Worm (Caenorhabditis elegans): ENCODE data around the gene C34B4.3.

The C34B4.3 gene

DNA sequence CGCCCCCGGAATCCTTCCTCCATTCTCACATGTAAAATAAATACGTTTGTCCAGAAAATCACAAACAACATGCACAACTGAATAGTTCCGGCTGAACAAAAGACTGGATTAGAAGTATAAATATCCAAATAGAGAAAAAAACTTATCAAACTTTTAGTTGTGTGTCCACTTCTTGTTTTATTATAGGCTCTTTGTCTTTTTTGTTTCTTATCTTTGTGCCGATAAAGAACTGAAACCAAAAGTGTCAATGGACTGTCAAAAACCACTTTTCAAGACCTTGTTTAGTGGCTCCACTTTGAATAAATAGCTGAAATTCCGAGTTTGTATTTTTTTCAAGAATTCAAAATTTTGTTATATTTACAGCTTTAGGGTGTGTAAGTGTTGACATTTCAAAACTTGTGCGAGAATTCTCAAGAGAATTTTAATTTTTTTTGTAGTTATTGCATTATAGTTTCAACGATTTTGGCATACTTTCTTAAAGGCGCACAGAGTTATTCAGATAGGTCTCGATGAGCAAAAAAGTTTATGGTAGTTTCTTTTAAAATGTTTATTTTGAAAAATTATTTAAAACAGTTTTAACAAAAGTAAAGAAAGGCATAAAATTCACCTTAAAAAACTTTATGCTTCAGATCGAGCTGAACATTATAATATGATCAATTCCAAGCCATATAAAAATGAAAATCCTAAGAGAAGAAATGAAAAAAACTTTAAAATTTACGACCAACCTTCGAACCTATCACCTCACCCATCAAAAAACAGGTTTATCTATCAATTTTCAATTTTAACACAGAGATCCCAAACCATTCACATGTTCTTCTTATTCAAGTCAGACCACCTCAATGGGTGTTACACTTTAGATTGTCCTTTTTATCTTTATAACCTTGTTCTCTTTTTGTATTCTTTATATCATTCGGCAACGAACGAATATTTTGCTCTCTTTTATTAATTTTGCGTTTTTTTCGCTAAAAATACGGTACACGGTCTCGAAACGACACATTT, 24.5 kb downstream of the C34B4.3 start:
- no peak for TF ChIP-seq him-1 (tag; optimal IDR thresholded peaks at IDR 0.05)
- TF ChIP-seq dao-5 (tag; optimal IDR thresholded peaks at IDR 0.05): no peak
- no peak for TF ChIP-seq W03F9.2 (tag; optimal IDR thresholded peaks at IDR 0.05)

DNA sequence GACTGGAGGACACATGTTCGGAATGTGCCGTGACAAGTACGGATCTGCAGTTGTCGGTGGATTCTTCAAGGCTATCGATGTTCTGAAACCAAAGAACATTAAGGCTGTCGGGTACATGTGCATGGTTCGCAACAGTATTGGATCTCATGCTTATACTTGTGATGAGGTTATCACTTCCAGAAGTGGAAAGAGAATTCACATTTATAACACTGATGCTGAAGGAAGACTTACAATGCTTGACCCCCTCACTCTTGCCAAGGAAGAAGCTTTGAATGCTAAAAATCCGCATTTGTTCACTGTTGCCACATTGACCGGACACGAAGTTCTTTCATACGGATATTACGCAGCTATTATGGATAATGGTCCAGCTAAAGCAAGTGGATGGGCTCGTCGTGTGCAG, 25.9 kb downstream of the C34B4.3 start:
- TF ChIP-seq dao-5 (tag; optimal IDR thresholded peaks at IDR 0.05) (no peak), him-1 (tag; optimal IDR thresholded peaks at IDR 0.05) (no peak), W03F9.2 (tag; optimal IDR thresholded peaks at IDR 0.05) (no peak)

DNA sequence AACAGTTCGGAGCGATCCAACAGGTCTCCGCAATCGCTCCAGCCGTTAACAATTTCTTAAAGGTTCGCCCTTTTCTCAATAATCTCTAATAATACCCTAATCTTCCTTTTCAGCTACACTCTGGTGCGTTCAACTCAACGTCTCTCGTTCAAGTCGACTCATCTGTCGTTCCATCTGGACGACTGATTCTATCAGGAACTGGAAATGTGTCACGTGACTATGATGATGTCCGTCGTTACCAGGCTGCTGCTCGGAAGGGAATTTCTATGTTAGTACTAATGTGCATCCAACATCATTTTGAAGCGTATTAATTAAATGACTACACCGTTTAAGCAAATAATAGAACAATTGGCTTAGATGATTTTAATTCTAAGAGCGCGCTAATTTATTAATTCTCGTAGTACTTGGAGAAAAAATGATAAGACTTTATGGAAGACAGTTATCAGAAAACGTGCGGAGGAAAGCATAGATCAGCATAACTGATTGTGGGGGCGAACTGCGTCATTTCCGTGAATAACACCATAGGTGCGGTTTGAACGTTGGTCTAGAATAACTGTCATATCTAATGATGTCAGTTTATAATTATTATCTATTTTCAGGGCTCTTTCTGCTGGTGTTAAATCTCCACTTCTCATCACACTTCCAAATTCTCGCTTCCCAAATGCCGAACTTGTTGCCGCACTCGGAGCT, 27.0 kb downstream of the C34B4.3 start:
- TF ChIP-seq W03F9.2 (tag; optimal IDR thresholded peaks at IDR 0.05) (no peak), him-1 (tag; optimal IDR thresholded peaks at IDR 0.05) (no peak), dao-5 (tag; optimal IDR thresholded peaks at IDR 0.05) (no peak)

DNA sequence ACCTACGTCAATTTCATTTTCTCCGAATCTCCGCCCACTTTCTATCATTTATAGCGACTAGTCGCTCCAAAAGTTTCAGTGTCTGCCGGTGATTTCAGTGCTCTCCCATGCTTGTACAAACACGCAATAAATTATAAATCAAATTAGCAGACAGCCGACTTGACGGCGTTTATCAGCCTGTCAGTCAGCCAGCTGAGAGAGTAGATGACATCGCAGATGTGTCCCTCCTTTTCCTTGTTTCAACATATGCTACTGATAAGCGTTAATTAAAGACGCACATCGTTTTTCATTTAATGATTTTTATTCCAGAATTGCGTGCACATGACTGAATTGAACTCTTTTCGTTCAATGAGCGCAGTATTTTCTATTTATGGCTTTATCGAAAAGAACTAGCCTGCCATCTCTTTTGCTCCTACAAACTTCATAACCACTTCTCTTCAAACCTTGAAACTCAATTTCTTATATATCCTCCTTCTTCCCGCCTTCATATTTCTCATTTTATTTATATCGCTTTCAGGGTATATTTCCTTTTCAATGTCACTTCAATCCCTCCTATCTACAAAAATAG, 27.7 kb downstream of the C34B4.3 start, which contains the start of gene lap-2:
TSS of gene lap-2 (plus strand) at position 518 of the 568 bp plus-strand sequence.
- TF ChIP-seq him-1 (tag; optimal IDR thresholded peaks at IDR 0.05): no peak
- TF ChIP-seq W03F9.2 (tag; optimal IDR thresholded peaks at IDR 0.05): no peak
- TF ChIP-seq dao-5 (tag; optimal IDR thresholded peaks at IDR 0.05): no peak

DNA sequence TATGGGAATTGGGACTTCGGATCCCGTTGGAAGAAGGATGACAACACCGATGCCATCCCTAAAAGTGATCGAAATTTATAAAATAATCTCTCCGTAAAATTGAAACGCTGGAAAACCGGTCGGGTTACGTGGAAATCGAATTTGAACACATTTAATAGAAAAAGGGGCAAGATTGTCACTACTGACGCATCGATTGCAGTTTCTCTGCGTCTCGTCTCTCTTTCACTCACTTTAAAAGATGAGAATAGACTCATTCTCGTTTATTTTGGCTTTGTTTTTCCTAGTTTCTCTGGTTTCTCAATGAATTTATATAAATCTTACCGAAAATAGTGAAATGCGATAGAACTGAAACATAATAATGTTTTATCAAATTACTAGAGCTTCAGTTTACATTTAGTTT, 29.3 kb downstream of the C34B4.3 start, which contains the start of gene scyl-1:
TSS of gene scyl-1 (minus strand) at position 56 of the 400 bp plus-strand sequence.
- TF ChIP-seq W03F9.2 (tag; optimal IDR thresholded peaks at IDR 0.05) (no peak), him-1 (tag; optimal IDR thresholded peaks at IDR 0.05) (no peak), dao-5 (tag; optimal IDR thresholded peaks at IDR 0.05) (no peak)

ce11 chrV:13036466-13036865, 34.5 kb downstream of the C34B4.3 start, which contains the start of gene W07G4.2:
W07G4.2 (minus strand) TSS chrV:13036566.
- TF ChIP-seq dao-5 (tag; optimal IDR thresholded peaks at IDR 0.05): no peak
- TF ChIP-seq him-1 (tag; optimal IDR thresholded peaks at IDR 0.05): no peak
- TF ChIP-seq W03F9.2 (tag; optimal IDR thresholded peaks at IDR 0.05): no peak

- TF ChIP-seq W03F9.2 (tag; optimal IDR thresholded peaks at IDR 0.05) (no peak), dao-5 (tag; optimal IDR thresholded peaks at IDR 0.05) (no peak), him-1 (tag; optimal IDR thresholded peaks at IDR 0.05) (no peak)
Measured at ce11 chrV:13034604-13035003, 36.3 kb downstream of the C34B4.3 start, which contains the start of gene W07G4.7. W07G4.7 (minus strand) TSS chrV:13034704.

DNA sequence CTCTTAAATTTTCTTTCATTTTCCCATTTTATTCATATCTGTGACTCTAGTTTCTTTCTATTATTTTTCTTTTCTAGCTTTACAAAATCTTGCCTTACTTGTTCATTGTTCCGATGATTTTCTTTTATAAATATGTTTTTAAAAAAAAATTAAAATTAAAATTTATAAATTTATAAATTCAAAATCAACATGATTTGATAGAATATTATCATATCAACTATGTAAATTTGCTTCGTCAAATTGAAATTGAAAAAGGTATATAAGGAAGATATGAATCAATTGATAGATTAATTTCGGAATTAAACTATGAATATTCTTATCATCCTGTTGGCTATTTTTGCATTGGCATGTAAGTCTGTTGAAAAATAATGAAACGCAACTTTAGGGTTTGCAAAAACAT, 37.7 kb downstream of the C34B4.3 start, which contains the start of gene W07G4.1:
TSS of gene W07G4.1 (plus strand) at position 301 of the 400 bp plus-strand sequence.
- no peak for TF ChIP-seq dao-5 (tag; optimal IDR thresholded peaks at IDR 0.05)
- no peak for TF ChIP-seq him-1 (tag; optimal IDR thresholded peaks at IDR 0.05)
- no peak for TF ChIP-seq W03F9.2 (tag; optimal IDR thresholded peaks at IDR 0.05)

DNA sequence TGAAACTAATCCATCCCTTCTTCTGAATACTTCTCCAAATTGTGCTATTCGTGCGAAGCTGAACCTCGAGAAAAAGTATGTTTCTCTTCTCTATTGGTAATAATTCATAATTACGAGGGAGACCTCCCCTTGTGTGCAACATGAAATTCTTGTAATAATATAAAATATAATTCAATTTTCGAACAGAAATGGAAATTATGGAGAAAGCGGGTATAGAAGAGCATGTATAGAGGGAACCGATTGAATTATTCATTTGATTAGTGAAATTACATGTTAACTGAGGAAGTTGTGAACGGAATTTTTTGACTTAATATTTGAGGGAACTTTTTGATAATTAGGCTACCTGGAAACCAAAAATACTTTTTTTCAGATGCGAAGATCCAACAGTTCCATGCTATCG, 42.1 kb downstream of the C34B4.3 start:
- TF ChIP-seq dao-5 (tag; optimal IDR thresholded peaks at IDR 0.05): no peak
- TF ChIP-seq him-1 (tag; optimal IDR thresholded peaks at IDR 0.05): no peak
- no peak for TF ChIP-seq W03F9.2 (tag; optimal IDR thresholded peaks at IDR 0.05)

DNA sequence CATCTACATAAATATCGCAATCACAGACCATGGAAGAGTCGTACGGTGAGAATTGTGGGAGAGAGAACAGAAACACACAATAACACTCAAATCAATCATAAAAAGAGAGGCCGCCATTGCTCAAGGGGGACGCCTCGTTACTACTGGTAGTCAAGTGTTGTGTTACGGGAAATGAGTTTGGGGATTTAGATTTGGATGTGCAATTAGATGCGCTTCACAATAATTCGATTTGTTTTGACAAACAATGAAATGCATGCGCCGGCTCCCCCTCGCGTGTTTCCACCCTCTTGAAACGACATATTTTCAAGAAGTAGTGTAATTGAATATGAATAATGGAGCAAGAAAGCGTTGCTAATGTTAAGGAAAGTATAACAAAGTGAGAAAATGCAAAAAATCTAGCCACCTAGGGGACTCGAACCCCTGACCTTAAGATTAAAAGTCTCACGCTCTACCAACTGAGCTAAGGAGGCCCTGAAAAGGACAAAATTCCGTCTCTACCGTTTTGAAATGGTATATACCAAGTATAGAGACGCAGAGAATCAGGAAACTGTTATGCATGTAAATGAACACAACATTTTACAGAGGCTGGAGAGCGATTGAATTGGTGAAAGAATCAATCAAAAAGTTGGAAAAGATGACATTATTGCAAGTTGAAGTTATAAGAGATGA, 44.2 kb downstream of the C34B4.3 start:
- TF ChIP-seq dao-5 (tag; optimal IDR thresholded peaks at IDR 0.05) (no peak), him-1 (tag; optimal IDR thresholded peaks at IDR 0.05) (no peak), W03F9.2 (tag; optimal IDR thresholded peaks at IDR 0.05) (no peak)

DNA sequence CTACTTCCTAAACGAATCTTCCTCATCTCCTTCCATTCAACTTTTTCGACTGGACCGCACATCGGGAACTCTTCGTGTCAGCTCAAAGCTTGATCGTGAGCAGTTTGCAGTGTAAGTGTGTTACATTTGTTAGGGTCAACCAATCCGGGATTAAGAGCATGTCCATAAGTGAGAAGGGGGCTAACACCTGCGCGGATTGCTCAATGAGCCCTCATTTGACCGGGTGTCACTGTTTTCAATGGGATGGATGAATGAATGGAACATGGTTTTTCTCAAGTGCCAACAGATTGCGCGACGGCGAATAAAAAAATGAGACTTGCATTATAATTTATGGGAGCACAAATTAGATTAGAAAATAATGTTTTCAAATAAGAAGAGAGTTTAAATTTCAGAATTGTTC, 45.7 kb downstream of the C34B4.3 start:
- TF ChIP-seq W03F9.2 (tag; optimal IDR thresholded peaks at IDR 0.05) (no peak), dao-5 (tag; optimal IDR thresholded peaks at IDR 0.05) (no peak), him-1 (tag; optimal IDR thresholded peaks at IDR 0.05) (no peak)

ce11 chrV:13024499-13024898, 46.5 kb downstream of the C34B4.3 start:
- TF ChIP-seq dao-5 (tag; optimal IDR thresholded peaks at IDR 0.05) (no peak), him-1 (tag; optimal IDR thresholded peaks at IDR 0.05) (no peak), W03F9.2 (tag; optimal IDR thresholded peaks at IDR 0.05) (no peak)

ce11 chrV:13022265-13022664, 48.7 kb downstream of the C34B4.3 start:
- no peak for TF ChIP-seq him-1 (tag; optimal IDR thresholded peaks at IDR 0.05)
- no peak for TF ChIP-seq W03F9.2 (tag; optimal IDR thresholded peaks at IDR 0.05)
- TF ChIP-seq dao-5 (tag; optimal IDR thresholded peaks at IDR 0.05): no peak

All from whole organism, L4/young adult.